Worm (Caenorhabditis elegans) whole organism, L4 larva: ENCODE data around the gene D1046.4.

ENCODE experiments used
- ama-1 ChIP-seq: fragments of 150-350 bp; optimal IDR thresholded peaks from 2 replicates; lab custom pipeline; 2014; ENCODE audit warnings: inconsistent platforms, mixed read lengths
- attf-4 ChIP-seq: sonication (generic microtip); optimal IDR thresholded peaks from 3 replicates; lab custom pipeline; 2017; ENCODE audit warnings: missing biosample characterization, missing genetic modification characterization
- fkh-10 ChIP-seq: fragments of 150-350 bp; optimal IDR thresholded peaks from 2 replicates; lab custom pipeline; 2014; ENCODE audit warnings: missing biosample characterization, missing genetic modification reagents, missing genetic modification characterization
- jun-1 ChIP-seq: fragments of 150-350 bp; optimal IDR thresholded peaks from 2 replicates; lab custom pipeline; 2014; ENCODE audit warnings: missing biosample characterization, missing genetic modification reagents, missing genetic modification characterization
- lin-13 ChIP-seq: fragments of 150-350 bp; optimal IDR thresholded peaks from 2 replicates; lab custom pipeline; 2014; ENCODE audit warnings: missing biosample characterization, missing genetic modification reagents, missing genetic modification characterization
- mep-1 ChIP-seq: fragments of 150-350 bp; sonication (generic microtip); optimal IDR thresholded peaks from 3 replicates; lab custom pipeline; 2014; ENCODE audit warnings: missing biosample characterization, missing genetic modification characterization
- mxl-3 ChIP-seq: fragments of 200-800 bp; sonication (Bioruptor generic); optimal IDR thresholded peaks from 2 replicates; lab custom pipeline; 2018; ENCODE audit warnings: mild to moderate bottlenecking, missing genetic modification characterization, missing compliant biosample characterization
- unc-62 ChIP-seq, 3 experiments: fragments of 150-350 bp in 1 of 3; sonication (generic microtip); optimal IDR thresholded peaks in 2 of 3; peaks in 1 of 3; 1 replicate in 1 of 3; 2 replicates in 2 of 3; lab custom pipeline; 2014 to 2017; ENCODE audit warnings: missing biosample characterization in 3 of 3, missing genetic modification characterization in 3 of 3, missing genetic modification reagents in 3 of 3, missing genotype in 1 of 3
- zag-1 ChIP-seq: fragments of 150-350 bp; optimal IDR thresholded peaks from 2 replicates; lab custom pipeline; 2014; ENCODE audit warnings: missing biosample characterization, missing genetic modification characterization

DNA sequence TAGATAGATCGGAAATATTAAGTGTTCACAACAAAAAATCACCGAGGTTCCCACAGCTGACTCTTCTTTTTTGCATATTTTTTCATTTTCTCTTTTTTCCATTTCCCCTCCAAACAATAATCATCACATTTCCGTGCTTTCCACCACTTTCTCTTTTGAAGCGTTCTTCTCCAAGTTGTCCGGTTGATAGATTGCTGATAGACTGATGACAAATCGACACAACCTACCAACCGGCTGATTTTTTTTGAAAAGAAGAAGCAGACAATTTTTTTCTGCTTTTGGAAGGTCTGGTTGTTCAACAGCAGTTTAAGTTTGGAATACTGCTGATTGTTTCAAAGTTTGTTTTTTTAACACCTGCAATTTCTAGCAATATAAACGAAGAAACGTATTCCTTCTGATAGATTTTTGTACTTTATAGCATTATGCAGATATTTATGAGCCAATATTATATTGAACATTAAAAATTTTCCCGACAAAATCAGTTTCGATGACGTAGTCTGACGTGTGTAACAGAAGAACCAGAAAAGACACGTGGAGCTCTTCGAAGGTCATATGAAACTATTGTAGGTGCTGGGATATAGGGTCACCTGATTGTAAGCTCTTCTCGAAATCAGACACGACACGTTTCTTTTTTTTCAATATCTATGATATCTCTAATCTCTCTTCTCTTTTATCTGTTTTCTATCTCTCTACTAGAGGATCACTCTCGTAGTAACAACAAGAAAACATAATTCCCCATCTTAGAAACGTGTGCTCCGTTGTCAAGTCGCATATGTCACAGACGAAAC, 41.1 kb downstream of the D1046.4 start:
- TF ChIP-seq jun-1 (tag; lab: Kevin White, UChicago), result no peak
- no peak for TF ChIP-seq mep-1
- TF ChIP-seq lin-13, result no peak
- no peak for TF ChIP-seq unc-62 (GFP tag; optimal IDR thresholded peaks at IDR 0.05 in 1 of 2; lab: Kevin White, UChicago)
- TF ChIP-seq unc-62 (tag; optimal IDR thresholded peaks at IDR 0.05; lab: Kevin White, UChicago), result no peak
- no peak for TF ChIP-seq mxl-3 (GFP tag; lab: Kevin White, UChicago)
- no peak for TF ChIP-seq ama-1
- TF ChIP-seq attf-4 (tag; lab: Kevin White, UChicago), result no peak
- no peak for TF ChIP-seq fkh-10 (GFP tag; lab: Kevin White, UChicago)
- no peak for TF ChIP-seq zag-1 (tag; lab: Kevin White, UChicago)
